Worm (Caenorhabditis elegans): Measurements from ENCODE around the gene W04B5.5.

W04B5.5 gene

ce11 chrIII:2401126-2402123 lies 16.6 kb downstream of the W04B5.5 start, which contains the start of the genes cic-1 and strm-1:
TSS of gene cic-1 (minus strand) at chrIII:2401221.
TSS of gene strm-1 (plus strand) at chrIII:2402070.
- TF ChIP-seq unc-62 (GFP tag; optimal IDR thresholded peaks at IDR 0.05) = no peak

ce11 chrIII:2393666-2394154 lies 24.3 kb downstream of the W04B5.5 start:
- TF ChIP-seq unc-62 (GFP tag; optimal IDR thresholded peaks at IDR 0.05) = no peak

ce11 chrIII:2391704-2392103 lies 26.3 kb downstream of the W04B5.5 start:
- no peak for TF ChIP-seq unc-62 (GFP tag; optimal IDR thresholded peaks at IDR 0.05)

- no peak for TF ChIP-seq unc-62 (GFP tag; optimal IDR thresholded peaks at IDR 0.05)
Observed at ce11 chrIII:2386483-2386882, 31.5 kb downstream of the W04B5.5 start, which contains the start of gene H14E04.3. TSS of gene H14E04.3 (minus strand) at chrIII:2386583.

ce11 chrIII:2384364-2384763 lies 33.6 kb downstream of the W04B5.5 start:
- no peak for TF ChIP-seq unc-62 (GFP tag; optimal IDR thresholded peaks at IDR 0.05)

- no peak for TF ChIP-seq unc-62 (GFP tag; optimal IDR thresholded peaks at IDR 0.05)
Observed at ce11 chrIII:2375918-2376317, 42.1 kb downstream of the W04B5.5 start, which contains the start of gene H14E04.2. TSS of gene H14E04.2 (plus strand) at chrIII:2376193.

ce11 chrIII:2371864-2372263 lies 46.1 kb downstream of the W04B5.5 start, which contains the start of gene H04J21.1:
TSS of gene H04J21.1 (minus strand) at chrIII:2371964.
- no peak for TF ChIP-seq unc-62 (GFP tag; optimal IDR thresholded peaks at IDR 0.05)

ce11 chrIII:2368424-2368823 lies 49.6 kb downstream of the W04B5.5 start, which contains the start of gene H04J21.4:
TSS of gene H04J21.4 (minus strand) at chrIII:2368524.
- no peak for TF ChIP-seq unc-62 (GFP tag; optimal IDR thresholded peaks at IDR 0.05)

ce11 chrIII:2362648-2363047 lies 55.4 kb downstream of the W04B5.5 start, which contains the start of gene srd-69:
TSS of gene srd-69 (plus strand) at chrIII:2362948.
- no peak for TF ChIP-seq unc-62 (GFP tag; optimal IDR thresholded peaks at IDR 0.05)
